Fruit fly (Drosophila melanogaster): ENCODE results near the gene Dnaaf6.

Dnaaf6 gene

DNA sequence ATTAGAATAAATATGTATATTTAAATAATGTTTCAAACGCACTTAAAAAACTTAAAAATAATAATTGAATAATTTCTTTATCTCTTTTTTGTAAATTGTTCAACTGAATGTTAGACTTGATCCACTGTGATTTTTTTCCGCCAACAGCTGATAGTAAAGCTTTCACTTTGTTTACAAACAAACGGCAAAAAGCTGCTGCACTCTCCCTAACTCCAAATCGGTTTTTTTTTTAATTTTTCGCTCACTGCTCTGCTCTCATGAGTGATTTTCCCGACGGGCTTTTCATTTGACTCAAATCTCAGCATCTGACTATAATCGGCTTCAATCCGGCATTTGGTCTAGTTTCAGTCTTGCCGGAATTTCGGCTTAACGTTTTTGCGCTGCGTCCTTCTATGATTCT is 3.1 kb upstream of the Dnaaf6 start:
- TF ChIP-seq noc (tag; optimal IDR thresholded peaks at IDR 0.05): no peak

DNA sequence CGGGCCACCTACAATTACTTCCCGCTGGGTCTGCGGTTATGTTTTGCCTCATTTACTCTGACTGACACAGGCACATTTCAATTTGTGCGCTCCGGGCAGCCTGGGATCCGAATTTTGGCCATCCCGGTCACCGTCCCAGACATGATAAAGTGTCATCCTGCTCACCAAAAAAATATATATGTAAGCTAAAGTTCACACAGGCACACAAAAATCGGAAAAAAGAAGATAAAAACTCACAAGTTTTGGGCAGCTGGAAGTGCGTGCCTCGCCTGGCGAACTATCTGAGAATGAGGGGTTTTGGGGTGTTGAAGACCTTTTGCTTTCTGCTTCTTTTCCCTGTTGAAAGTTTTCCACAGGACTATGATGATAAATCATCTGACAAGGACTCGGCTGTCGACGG is 1.7 kb downstream of the Dnaaf6 start:
- TF ChIP-seq noc (tag; optimal IDR thresholded peaks at IDR 0.05): no peak

DNA sequence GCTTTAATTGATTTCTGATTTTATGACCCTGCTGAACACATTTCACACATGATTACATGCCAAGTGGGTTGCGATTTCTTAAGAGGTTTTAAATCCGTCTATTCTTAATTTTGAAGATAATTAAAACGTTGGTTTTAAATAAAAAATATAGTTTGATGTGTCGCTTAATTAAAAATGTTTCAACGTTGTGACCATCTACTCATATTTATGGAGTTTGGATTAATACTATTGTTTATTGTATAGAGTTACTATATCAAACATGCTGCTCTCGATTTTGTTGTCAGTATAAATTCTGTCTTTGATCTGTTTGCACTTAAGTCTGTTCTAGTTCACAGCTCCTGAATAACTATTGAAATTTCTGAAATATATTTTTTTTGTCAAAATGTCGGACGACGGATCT is 6.5 kb downstream of the Dnaaf6 start, which contains the start of gene gdrd:
Gene gdrd, plus strand, starts transcription at position 301 of the 400 bp plus-strand sequence.
- no peak for TF ChIP-seq noc (tag; optimal IDR thresholded peaks at IDR 0.05)

DNA sequence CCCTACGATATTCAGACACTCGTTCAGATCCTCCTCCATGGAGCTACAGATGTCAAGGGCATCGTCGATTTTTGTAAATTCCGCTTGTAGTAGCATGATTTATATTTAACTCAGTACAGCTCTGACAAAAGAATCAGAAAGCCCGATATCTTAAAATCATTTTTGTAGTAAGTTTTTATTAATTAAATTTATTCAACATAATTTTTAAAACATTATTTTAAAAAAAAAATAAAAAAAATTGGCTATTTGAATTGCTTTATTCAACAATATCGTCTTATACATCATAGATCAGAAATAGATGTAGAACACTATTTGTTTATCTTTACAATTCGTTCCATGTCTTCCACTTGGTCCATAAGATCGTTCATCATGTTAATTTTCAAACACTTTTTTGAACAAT is 12.4 kb downstream of the Dnaaf6 start, which contains the start of gene CG13474:
Gene CG13474, minus strand, starts transcription at position 101 of the 400 bp plus-strand sequence.
- TF ChIP-seq noc (tag; optimal IDR thresholded peaks at IDR 0.05): no peak

DNA sequence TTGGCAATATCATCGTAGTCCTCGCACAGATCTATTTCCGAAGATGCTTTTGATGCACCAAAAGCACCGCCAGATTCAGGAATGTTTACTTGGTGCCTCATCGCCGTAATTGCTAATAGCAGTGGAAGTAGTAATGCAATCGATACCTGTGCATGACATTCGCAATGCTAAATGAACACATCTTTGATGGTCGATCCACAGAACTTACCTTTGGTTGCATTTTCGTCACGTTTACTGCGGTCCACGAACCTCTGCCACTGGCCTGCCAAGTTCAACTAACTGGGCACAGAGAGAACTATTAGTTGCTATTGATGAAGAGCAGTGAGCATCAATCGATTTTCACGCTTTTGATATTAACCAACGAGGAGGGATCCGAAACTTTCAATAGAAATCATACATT is 17.0 kb downstream of the Dnaaf6 start, which contains the start of gene CG17177:
Gene CG17177, minus strand, starts transcription at position 101 of the 400 bp plus-strand sequence.
- no peak for TF ChIP-seq noc (tag; optimal IDR thresholded peaks at IDR 0.05)

DNA sequence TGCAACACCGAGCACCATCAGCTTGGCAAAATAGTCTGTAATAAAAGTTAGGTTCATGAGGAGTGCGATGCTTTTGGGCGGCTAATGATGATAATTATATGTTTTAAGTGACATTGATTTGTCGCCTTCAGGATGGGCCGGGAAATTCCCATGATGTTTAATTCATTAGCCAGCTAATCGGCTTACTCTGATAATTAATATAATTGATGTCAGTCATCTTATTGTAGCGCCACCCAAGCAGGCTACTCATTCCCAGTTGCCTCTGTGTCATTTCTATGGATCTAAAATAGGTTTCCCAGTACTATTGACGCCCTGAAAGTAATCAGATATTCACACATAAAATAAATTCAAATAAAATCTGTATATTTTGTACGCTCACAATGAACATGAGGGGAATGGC is 20.6 kb downstream of the Dnaaf6 start, which contains the start of gene CG13476:
Gene CG13476, plus strand, starts transcription at position 301 of the 400 bp plus-strand sequence.
- no peak for TF ChIP-seq noc (tag; optimal IDR thresholded peaks at IDR 0.05)

DNA sequence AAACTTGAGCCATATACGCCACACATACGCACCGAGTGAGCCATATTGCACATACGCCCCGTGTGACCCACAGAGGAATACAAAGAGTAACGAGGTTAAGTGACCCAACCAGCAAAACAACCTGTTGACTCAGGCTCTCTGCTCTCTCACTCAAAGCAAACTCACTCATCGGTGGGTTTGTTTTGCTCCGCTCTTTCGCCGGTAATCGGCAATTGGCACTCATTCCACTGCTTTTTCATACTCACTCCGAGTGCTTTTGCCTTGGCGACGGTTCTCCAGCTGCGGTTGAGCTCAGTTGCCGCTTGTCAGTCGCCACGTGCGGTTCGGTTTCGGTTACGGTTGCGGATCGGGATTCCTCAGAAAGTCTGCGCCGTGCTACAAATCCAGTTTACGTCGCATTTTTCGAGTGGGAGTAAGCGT is 21.9 kb downstream of the Dnaaf6 start:
- TF ChIP-seq noc (tag; optimal IDR thresholded peaks at IDR 0.05): no peak

DNA sequence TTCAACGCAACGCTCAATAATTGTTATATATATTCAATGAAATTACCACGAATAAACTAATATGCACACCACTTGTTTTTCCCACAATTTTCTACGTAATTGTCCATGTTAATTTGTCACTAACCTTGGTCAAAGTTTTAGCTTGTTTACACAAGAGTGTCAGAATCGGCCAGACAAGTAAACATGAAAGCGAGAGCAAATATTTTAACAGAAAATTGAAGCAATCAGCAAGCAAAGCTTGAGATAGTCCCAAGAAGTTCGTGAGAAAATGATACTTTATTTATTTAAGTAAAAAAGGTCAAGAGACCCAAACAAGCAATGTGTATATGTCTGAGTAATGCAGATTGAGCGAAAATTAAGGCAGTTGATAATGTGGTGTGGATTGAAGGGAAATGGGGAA is 23.5 kb downstream of the Dnaaf6 start:
- no peak for TF ChIP-seq noc (tag; optimal IDR thresholded peaks at IDR 0.05)

DNA sequence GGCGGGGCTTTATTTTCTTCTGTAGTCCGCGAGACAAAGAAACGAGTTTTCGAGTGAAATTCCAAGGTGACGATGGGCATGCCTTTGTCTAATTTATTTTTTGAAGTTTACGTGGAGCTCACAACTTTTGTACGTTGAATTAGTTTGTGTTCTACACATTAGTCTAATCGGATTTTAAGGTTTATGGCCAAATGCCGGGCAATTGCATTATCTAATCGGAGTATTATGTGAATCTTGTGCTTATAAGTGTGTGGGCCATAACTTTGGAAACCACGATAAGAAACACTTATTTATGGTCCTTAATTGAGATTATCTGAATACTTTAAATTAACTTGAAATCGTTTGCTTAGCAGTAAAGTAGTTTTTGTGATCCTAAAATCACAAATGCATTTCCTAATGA is 28.2 kb downstream of the Dnaaf6 start:
- peak; percentile 38 for TF ChIP-seq noc (tag; optimal IDR thresholded peaks at IDR 0.05)

DNA sequence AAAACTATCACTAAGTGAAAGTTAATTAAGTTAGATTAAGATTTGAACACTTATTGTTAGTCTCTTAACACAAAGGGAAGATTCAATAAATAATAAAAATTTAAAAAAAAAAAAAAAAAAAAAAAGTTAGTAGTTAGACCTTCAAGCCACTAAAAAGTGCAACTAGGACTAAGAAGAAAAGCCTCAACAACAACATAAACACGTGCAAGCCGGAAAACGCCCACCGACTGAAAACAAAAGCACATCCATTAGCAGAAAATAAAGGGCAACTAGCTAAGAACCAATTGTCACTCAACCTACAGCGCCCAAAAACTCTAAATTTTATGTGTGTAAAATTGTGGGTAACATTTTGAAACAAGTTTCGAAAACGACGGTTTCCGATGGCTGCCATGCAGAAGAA is 43.9 kb downstream of the Dnaaf6 start, which contains the start of gene CG13473:
Gene CG13473, plus strand, starts transcription at position 301 of the 400 bp plus-strand sequence.
- TF ChIP-seq noc (tag; optimal IDR thresholded peaks at IDR 0.05): no peak

DNA sequence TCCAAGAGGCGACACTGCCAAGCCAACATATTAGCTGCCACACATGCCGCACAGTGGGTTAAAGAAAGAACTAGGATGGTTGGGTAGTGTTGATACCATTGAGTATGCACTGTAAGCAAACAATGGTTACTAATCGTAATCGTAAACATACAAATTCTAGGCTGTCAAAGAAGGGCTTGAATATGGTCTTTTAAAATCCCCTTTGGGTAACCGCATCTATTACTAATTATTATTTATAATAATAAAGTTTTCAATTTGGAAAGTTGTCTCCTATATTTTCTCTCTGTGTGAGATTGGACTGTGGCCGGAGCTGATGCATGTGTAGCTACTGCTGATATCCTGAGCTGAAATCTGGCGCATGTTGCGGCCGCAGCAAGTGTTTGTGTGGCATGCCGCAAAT is 47.2 kb downstream of the Dnaaf6 start:
- TF ChIP-seq noc (tag; optimal IDR thresholded peaks at IDR 0.05): no peak

DNA sequence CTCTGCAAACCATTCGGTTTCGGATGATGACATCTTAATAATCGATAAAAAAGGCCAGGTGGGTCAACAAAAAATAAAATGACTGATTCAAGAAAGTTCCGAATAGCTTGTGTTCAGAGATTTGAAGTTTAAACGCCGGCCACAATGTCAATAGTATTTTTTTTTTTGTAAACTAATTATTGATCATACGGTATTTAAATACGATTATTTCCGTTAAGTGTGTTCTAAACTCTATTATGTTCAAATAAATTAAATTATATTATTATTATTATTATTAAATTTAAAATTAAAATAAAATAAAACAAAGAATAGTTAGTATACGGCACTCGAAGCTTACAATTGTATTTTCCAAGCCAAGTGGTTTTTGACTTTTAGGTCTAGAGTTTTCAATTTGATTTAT is 48.8 kb downstream of the Dnaaf6 start, which contains the start of gene CG13471:
Gene CG13471, minus strand, starts transcription at position 101 of the 400 bp plus-strand sequence.
- no peak for TF ChIP-seq noc (tag; optimal IDR thresholded peaks at IDR 0.05)

Measured in whole organism, larva.